Fruit fly (Drosophila melanogaster): ENCODE data around the gene Spn77Bc.

dm6 chr3L:20306142-20306541 lies 36.3 kb upstream of the Spn77Bc start, which contains the start of gene CG32225:
- TF ChIP-seq CTCF (optimal IDR thresholded peaks at IDR 0.05) (no peak), CG8478 (optimal IDR thresholded peaks at IDR 0.05) (no peak)

Data from S2 (cell line).